Fruit fly (Drosophila melanogaster) Kc167 (cell line): Measurements from ENCODE around the gene Tep3.

ENCODE experiments used
- Myc ChIP-seq: fragments of >200 bp; optimal IDR thresholded peaks from 2 replicates; lab custom pipeline; 2017; ENCODE audit warnings: missing external identifiers
- Sin3A ChIP-seq: fragments of >200 bp; optimal IDR thresholded peaks from 2 replicates; lab custom pipeline; 2018; ENCODE audit warnings: missing external identifiers
- h ChIP-seq: fragments of >200 bp; optimal IDR thresholded peaks from 3 replicates; lab custom pipeline; 2018; ENCODE audit warnings: missing external identifiers
- insv ChIP-seq: fragments of >200 bp; optimal IDR thresholded peaks from 3 replicates; lab custom pipeline; 2018; ENCODE audit warnings: missing external identifiers
- psq ChIP-seq: fragments of >200 bp; optimal IDR thresholded peaks from 2 replicates; lab custom pipeline; 2017; ENCODE audit warnings: missing external identifiers
- ttk ChIP-seq: sonication (Bioruptor generic); optimal IDR thresholded peaks from 2 replicates; lab custom pipeline; 2017; ENCODE audit warnings: missing external identifiers

The Tep3 gene

DNA sequence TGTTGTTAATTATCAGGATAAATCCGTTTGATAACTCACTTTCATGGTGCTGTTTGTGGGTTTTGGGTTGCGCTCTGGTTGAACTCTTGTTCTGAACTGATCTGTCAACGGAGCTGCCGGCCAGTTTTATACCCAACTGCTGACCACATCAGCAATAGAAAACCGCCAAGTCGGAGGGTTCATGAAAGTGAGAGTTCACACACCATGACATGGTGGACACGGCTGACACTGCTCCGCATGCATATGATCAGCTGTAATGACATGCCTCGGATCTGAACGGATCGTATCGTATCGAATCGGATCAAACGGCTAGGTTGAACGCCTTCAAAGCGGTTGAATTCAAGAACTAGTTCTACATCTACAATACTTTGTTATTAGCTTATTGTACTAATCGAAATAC is 38.8 kb downstream of the Tep3 start, which contains the start of gene Acp1:
TSS of gene Acp1 (minus strand) at position 101 of the 400 bp plus-strand sequence.
- TF ChIP-seq insv (lab: Kevin White, UChicago): no peak
- TF ChIP-seq Sin3A (lab: Kevin White, UChicago): no peak
- TF ChIP-seq h (lab: Kevin White, UChicago): no peak
- TF ChIP-seq psq (lab: Kevin White, UChicago): no peak
- no peak for TF ChIP-seq ttk (lab: Kevin White, UChicago)
- no peak for TF ChIP-seq Myc (lab: Kevin White, UChicago)

dm6 chr2L:7744208-7744607 is 41.6 kb downstream of the Tep3 start:
- TF ChIP-seq ttk (lab: Kevin White, UChicago): no peak
- TF ChIP-seq Sin3A (lab: Kevin White, UChicago): no peak
- no peak for TF ChIP-seq psq (lab: Kevin White, UChicago)
- no peak for TF ChIP-seq h (lab: Kevin White, UChicago)
- no peak for TF ChIP-seq insv (lab: Kevin White, UChicago)

- no peak for TF ChIP-seq Sin3A (lab: Kevin White, UChicago)
- no peak for TF ChIP-seq psq (lab: Kevin White, UChicago)
- no peak for TF ChIP-seq insv (lab: Kevin White, UChicago)
- no peak for TF ChIP-seq h (lab: Kevin White, UChicago)
- no peak for TF ChIP-seq Myc (lab: Kevin White, UChicago)
Measured at dm6 chr2L:7744739-7745138, 42.1 kb downstream of the Tep3 start, which contains the start of gene CG7214. TSS of gene CG7214 (minus strand) at chr2L:7744839.

DNA sequence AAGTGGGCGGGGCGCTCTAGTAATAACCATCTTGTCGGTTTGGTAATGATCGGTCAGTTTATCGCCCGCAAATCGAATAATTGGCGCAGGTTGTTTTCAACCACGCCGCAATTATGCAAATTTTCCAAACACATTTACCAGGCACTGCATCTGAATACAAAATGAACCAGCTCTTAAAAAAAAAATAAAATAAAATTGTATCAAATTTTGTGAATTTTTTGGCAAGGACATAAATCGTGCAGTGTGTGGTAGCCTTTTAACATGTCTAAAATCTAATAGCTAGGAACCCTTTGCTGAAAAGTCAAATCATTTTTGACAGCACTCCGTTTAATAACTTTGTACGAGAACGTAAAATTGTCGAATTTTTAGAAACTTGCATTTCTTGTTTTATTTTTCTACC is 44.4 kb downstream of the Tep3 start, which contains the start of gene ATPsynGL:
TSS of gene ATPsynGL (plus strand) at position 301 of the 400 bp plus-strand sequence.
- TF ChIP-seq ttk (lab: Kevin White, UChicago) (no peak), psq (lab: Kevin White, UChicago) (no peak), Sin3A (lab: Kevin White, UChicago) (no peak), insv (lab: Kevin White, UChicago) (no peak)

DNA sequence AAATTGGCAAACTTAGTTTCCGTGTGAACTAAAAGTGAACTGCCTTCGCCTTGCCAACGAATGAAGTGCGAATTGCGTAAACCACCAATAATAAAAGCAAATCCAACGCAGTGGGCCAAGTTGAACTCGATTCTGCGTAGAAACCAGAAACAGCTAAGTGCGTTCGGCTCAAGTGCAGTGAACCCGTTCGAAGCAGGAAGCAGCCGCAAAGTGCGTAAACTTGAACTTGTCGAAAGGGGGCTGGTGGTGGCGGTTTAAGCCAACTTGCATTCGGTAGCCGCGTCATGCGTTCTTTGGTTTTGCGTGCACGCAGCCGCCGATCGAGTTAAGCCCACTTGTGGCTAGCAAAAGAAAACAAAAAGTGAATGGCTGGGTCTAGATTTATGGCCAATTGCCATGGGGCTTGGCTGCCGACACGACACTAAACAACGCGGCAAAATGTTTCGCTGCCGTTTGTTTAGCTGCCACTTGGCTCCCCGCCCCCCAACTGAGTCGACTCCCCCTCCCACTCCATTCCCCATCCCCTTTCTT is 48.1 kb downstream of the Tep3 start:
- TF ChIP-seq h (lab: Kevin White, UChicago) (no peak), Myc (lab: Kevin White, UChicago) (no peak), psq (lab: Kevin White, UChicago) (no peak), ttk (lab: Kevin White, UChicago) (no peak), Sin3A (lab: Kevin White, UChicago) (no peak), insv (lab: Kevin White, UChicago) (no peak)

DNA sequence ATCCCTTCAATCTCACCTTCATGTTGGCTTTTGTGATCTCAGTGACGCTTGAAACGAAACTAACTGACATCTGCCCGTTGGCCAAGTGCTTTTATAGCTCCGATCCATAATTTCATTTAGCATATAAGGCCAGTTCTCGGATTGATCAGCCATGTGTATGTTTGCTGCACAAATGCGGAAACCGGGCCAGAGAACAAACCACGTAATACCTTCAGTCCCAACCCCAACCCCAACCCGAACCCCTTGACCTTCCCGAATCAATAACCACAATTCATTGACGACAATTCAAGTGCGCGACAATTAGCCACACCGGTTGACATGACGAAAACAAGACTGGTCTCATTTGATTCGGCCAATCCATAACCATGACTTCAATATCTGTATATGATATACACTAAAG is 50.5 kb downstream of the Tep3 start, which contains the start of gene CG7203:
TSS of gene CG7203 (minus strand) at position 101 of the 400 bp plus-strand sequence.
- TF ChIP-seq insv (lab: Kevin White, UChicago): no peak
- no peak for TF ChIP-seq Myc (lab: Kevin White, UChicago)
- no peak for TF ChIP-seq psq (lab: Kevin White, UChicago)
- TF ChIP-seq Sin3A (lab: Kevin White, UChicago): no peak
- no peak for TF ChIP-seq h (lab: Kevin White, UChicago)
- TF ChIP-seq ttk (lab: Kevin White, UChicago): no peak

DNA sequence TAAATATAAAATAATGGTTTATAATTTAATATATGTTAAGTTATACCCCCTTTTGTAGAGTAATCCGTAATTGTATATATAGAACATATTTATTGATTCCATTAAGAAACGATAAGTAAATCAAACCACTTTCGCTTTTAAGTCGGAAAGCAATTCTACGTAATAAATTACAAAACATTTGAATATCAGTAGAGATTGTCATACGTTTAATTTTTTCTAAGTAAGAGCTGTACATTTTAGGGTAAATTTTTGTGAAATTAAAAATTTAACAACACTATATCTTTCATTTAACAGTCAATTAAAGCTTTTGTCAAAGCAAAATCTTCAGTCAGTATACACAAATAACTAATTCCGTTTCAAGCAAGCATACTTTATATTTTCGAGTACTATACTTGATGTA is 51.3 kb downstream of the Tep3 start, which contains the start of gene CG46025:
TSS of gene CG46025 (plus strand) at position 301 of the 400 bp plus-strand sequence.
- TF ChIP-seq ttk (lab: Kevin White, UChicago): no peak
- no peak for TF ChIP-seq insv (lab: Kevin White, UChicago)
- no peak for TF ChIP-seq h (lab: Kevin White, UChicago)
- TF ChIP-seq psq (lab: Kevin White, UChicago): no peak
- TF ChIP-seq Myc (lab: Kevin White, UChicago): no peak
- TF ChIP-seq Sin3A (lab: Kevin White, UChicago): no peak

DNA sequence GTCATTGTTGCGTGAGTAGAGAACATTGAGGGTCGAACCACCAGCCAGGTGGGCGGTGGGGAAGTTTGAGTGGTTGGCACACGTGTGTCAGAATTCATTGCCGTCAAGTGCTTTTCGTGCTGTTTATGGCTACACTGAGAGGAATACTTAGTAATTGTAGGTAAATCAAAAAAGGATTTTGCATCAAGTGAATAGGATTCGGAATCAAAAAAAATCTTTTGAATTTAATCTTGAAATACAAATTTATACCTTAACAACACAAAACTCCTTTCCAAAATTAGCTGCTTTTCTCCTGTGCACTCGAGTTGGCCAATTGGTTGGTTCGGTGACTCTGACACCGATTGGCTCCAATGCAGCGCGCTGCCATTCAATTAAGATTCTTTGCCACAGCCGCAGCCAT is 51.9 kb downstream of the Tep3 start:
- TF ChIP-seq Myc (lab: Kevin White, UChicago) (no peak), ttk (lab: Kevin White, UChicago) (no peak), insv (lab: Kevin White, UChicago) (no peak), Sin3A (lab: Kevin White, UChicago) (no peak), h (lab: Kevin White, UChicago) (no peak), psq (lab: Kevin White, UChicago) (no peak)

DNA sequence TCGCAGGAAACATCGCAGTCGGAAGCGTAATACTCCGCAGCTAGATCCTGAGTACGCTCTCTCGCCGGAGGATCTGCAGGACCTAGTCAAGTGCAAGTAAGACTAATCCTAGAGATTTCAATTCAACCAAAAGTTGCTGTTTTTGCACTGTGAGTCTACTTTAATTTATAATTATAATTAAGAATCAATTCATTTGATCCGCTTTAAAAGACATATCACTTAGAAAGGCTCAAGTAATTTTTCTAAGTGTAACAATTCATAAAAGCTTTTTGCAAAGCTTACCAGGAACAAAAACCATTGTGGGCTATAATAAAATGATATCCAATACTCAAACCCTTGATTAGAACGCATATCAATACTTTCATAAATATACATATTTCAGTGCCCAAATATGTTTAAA is 54.2 kb downstream of the Tep3 start:
- TF ChIP-seq psq (lab: Kevin White, UChicago): no peak
- no peak for TF ChIP-seq insv (lab: Kevin White, UChicago)
- no peak for TF ChIP-seq Sin3A (lab: Kevin White, UChicago)
- TF ChIP-seq h (lab: Kevin White, UChicago): no peak
- TF ChIP-seq ttk (lab: Kevin White, UChicago): no peak
- TF ChIP-seq Myc (lab: Kevin White, UChicago): no peak
